Fruit fly (Drosophila melanogaster) whole organism, embryonic: ENCODE measurements around the gene Sbp2.

Source experiments
- Atf3 ChIP-seq: fragments of 200-800 bp; sonication (Bioruptor generic); optimal IDR thresholded peaks from 3 replicates; lab custom pipeline; 2016; ENCODE audit warnings: missing biosample characterization, missing genetic modification characterization
- CG11398 ChIP-seq: fragments of 200-800 bp; sonication (Bioruptor generic); optimal IDR thresholded peaks from 2 replicates; lab custom pipeline; 2016; ENCODE audit warnings: missing biosample characterization, missing genetic modification characterization
- CG11560 ChIP-seq: fragments of 200-800 bp; sonication (Bioruptor generic); IDR thresholded peaks from 3 replicates; pipeline ENCODE4 v1.3.6; 2022; ENCODE audit warnings: missing biosample characterization, missing genetic modification characterization
- CG11696 ChIP-seq: fragments of 200-800 bp; sonication (Bioruptor generic); IDR thresholded peaks from 2 replicates; pipeline ENCODE4 v1.3.6; 2022; ENCODE audit warnings: missing biosample characterization, missing genetic modification characterization
- CG12071 ChIP-seq: fragments of 200-800 bp; sonication (Bioruptor generic); optimal IDR thresholded peaks from 3 replicates; lab custom pipeline; 2018; ENCODE audit warnings: missing biosample characterization, mild to moderate bottlenecking, missing genetic modification characterization
- CG1233 ChIP-seq: fragments of 200-800 bp; sonication (Bioruptor generic); optimal IDR thresholded peaks from 4 replicates; lab custom pipeline; 2018; ENCODE audit warnings: missing biosample characterization, mild to moderate bottlenecking, missing genetic modification characterization
- CG13123 ChIP-seq: fragments of 200-800 bp; sonication (Bioruptor generic); optimal IDR thresholded peaks from 2 replicates; lab custom pipeline; 2016; ENCODE audit warnings: missing biosample characterization, missing genetic modification characterization
- CG14860 ChIP-seq: fragments of 200-800 bp; sonication (Bioruptor generic); IDR thresholded peaks from 3 replicates; pipeline ENCODE4 v1.3.6; 2022; ENCODE audit warnings: missing biosample characterization, missing genetic modification characterization; ENCODE audit not compliant: partially characterized antibody
- CG15269 ChIP-seq: fragments of 200-800 bp; sonication (Bioruptor generic); optimal IDR thresholded peaks from 2 replicates; lab custom pipeline; 2018; ENCODE audit warnings: missing biosample characterization, mild to moderate bottlenecking, missing genetic modification characterization, moderate library complexity
- CG15696 ChIP-seq: fragments of 200-800 bp; sonication (Bioruptor generic); optimal IDR thresholded peaks from 2 replicates; lab custom pipeline; 2019; ENCODE audit warnings: missing biosample characterization, mild to moderate bottlenecking, missing genetic modification characterization, moderate library complexity
- CG30020 ChIP-seq: fragments of 200-800 bp; optimal IDR thresholded peaks from 2 replicates; lab custom pipeline; 2019; ENCODE audit warnings: missing biosample characterization, mild to moderate bottlenecking, missing genetic modification characterization, moderate library complexity
- CG32772 ChIP-seq: fragments of 200-800 bp; sonication (Bioruptor generic); IDR thresholded peaks from 2 replicates; pipeline ENCODE4 v1.3.6; 2022; ENCODE audit warnings: missing biosample characterization, missing genetic modification characterization
- CG33213 ChIP-seq: fragments of 200-800 bp; sonication (Bioruptor generic); optimal IDR thresholded peaks from 3 replicates; lab custom pipeline; 2016; ENCODE audit warnings: missing biosample characterization, missing genetic modification characterization
- CG6175 ChIP-seq: fragments of 200-800 bp; sonication (Bioruptor generic); IDR thresholded peaks from 3 replicates; pipeline ENCODE4 v1.3.6; 2022; ENCODE audit warnings: missing biosample characterization, missing genetic modification characterization
- CG8765 ChIP-seq: fragments of 200-800 bp; sonication (Bioruptor generic); IDR thresholded peaks from 2 replicates; pipeline ENCODE4 v1.3.6; 2022; ENCODE audit warnings: missing biosample characterization, missing genetic modification characterization
- CG9215 ChIP-seq: fragments of 200-800 bp; sonication (Bioruptor generic); IDR thresholded peaks from 2 replicates; pipeline ENCODE4 v1.3.6; 2022; ENCODE audit warnings: missing biosample characterization, missing genetic modification characterization
- Dip3 ChIP-seq: fragments of 200-800 bp; sonication (Bioruptor generic); optimal IDR thresholded peaks from 3 replicates; lab custom pipeline; 2016; ENCODE audit warnings: missing biosample characterization, missing genetic modification characterization
- Eip74EF ChIP-seq, 2 experiments: fragments of 200-800 bp in 1 of 2; fragments of >200 bp in 1 of 2; sonication (Bioruptor generic) in 1 of 2; optimal IDR thresholded peaks; 2 replicates each; lab custom pipeline; 2017 to 2019; ENCODE audit warnings: missing biosample characterization in 2 of 2, missing genetic modification characterization in 2 of 2, mild to moderate bottlenecking in 1 of 2, moderate library complexity in 1 of 2
- Ets65A ChIP-seq: fragments of 200-800 bp; sonication (Bioruptor generic); peaks from one replicate; lab custom pipeline; 2016; ENCODE audit warnings: missing biosample characterization, missing genetic modification characterization
- Fer2 ChIP-seq: fragments of 200-800 bp; sonication (Bioruptor generic); optimal IDR thresholded peaks from 2 replicates; lab custom pipeline; 2018; ENCODE audit warnings: missing biosample characterization, mild to moderate bottlenecking, missing genetic modification characterization, moderate library complexity
- HLH3B ChIP-seq: fragments of 200-800 bp; sonication (Bioruptor generic); IDR thresholded peaks from 2 replicates; pipeline ENCODE4 v1.3.6; 2022; ENCODE audit warnings: missing biosample characterization, missing genetic modification characterization
- Jarid2 ChIP-seq: fragments of 200-800 bp; sonication (Bioruptor generic); optimal IDR thresholded peaks from 3 replicates; lab custom pipeline; 2017; ENCODE audit warnings: mild to moderate bottlenecking, missing biosample characterization, missing genetic modification reagents, missing genetic modification characterization
- NC2β ChIP-seq: fragments of 200-800 bp; sonication (Bioruptor generic); optimal IDR thresholded peaks from 2 replicates; lab custom pipeline; 2016; ENCODE audit warnings: missing biosample characterization, missing genetic modification characterization
- Neu2 ChIP-seq: fragments of 200-800 bp; sonication (Bioruptor generic); optimal IDR thresholded peaks from 3 replicates; lab custom pipeline; 2016; ENCODE audit warnings: missing biosample characterization, missing genetic modification characterization, borderline replicate concordance
- Rx ChIP-seq: fragments of 200-800 bp; sonication (Bioruptor generic); IDR thresholded peaks from 2 replicates; pipeline ENCODE4 v1.3.6; 2022; ENCODE audit warnings: missing biosample characterization, missing genetic modification characterization
- Sox100B ChIP-seq: fragments of 200-800 bp; sonication (Bioruptor generic); optimal IDR thresholded peaks from 3 replicates; lab custom pipeline; 2018; ENCODE audit warnings: missing biosample characterization, mild to moderate bottlenecking, missing genetic modification characterization
- Tbp ChIP-seq: fragments of >200 bp; optimal IDR thresholded peaks from 2 replicates; lab custom pipeline; 2018; ENCODE audit warnings: missing biosample characterization, missing genetic modification characterization
- Trl ChIP-seq, 3 experiments: fragments of >200 bp in 2 of 3; fragments of 200-800 bp in 1 of 3; sonication (Bioruptor generic) in 1 of 3; optimal IDR thresholded peaks; 2 replicates in 1 of 3; 3 replicates in 2 of 3; lab custom pipeline; 2016 to 2017; ENCODE audit warnings: missing biosample characterization in 1 of 3, missing genetic modification characterization in 1 of 3
- bbx ChIP-seq: fragments of 200-800 bp; sonication (Bioruptor generic); IDR thresholded peaks from 2 replicates; pipeline ENCODE4 v1.3.6; 2022; ENCODE audit warnings: missing biosample characterization, missing genetic modification characterization; ENCODE audit not compliant: partially characterized antibody
- bcd ChIP-seq: fragments of 200-800 bp; sonication (Bioruptor generic); optimal IDR thresholded peaks from 2 replicates; lab custom pipeline; 2017; ENCODE audit warnings: missing biosample characterization, mild to moderate bottlenecking, missing genetic modification characterization
- chif ChIP-seq, 2 experiments: fragments of 200-800 bp; sonication (Bioruptor generic); optimal IDR thresholded peaks; 3 replicates each; lab custom pipeline; 2016; ENCODE audit warnings: missing biosample characterization in 2 of 2, missing genetic modification characterization in 2 of 2
- crc ChIP-seq: fragments of 200-800 bp; sonication (Bioruptor generic); optimal IDR thresholded peaks from 2 replicates; lab custom pipeline; 2016; ENCODE audit warnings: missing biosample characterization, missing genetic modification characterization
- da ChIP-seq: fragments of 200-800 bp; sonication (Bioruptor generic); optimal IDR thresholded peaks from 2 replicates; lab custom pipeline; 2016; ENCODE audit warnings: missing biosample characterization, missing genetic modification characterization
- dysf ChIP-seq: fragments of 200-800 bp; sonication (Bioruptor generic); IDR thresholded peaks from 3 replicates; pipeline ENCODE4 v1.3.6; 2022; ENCODE audit warnings: missing biosample characterization, missing genetic modification characterization
- fd102C ChIP-seq: fragments of 200-800 bp; sonication (Bioruptor generic); optimal IDR thresholded peaks from 2 replicates; lab custom pipeline; 2018; ENCODE audit warnings: missing biosample characterization, mild to moderate bottlenecking, missing genetic modification characterization, moderate library complexity
- gce ChIP-seq: fragments of 200-800 bp; sonication (Bioruptor generic); IDR thresholded peaks from 3 replicates; pipeline ENCODE4 v1.3.6; 2022; ENCODE audit warnings: missing biosample characterization, missing genetic modification characterization
- hth ChIP-seq: fragments of >200 bp; optimal IDR thresholded peaks from 2 replicates; lab custom pipeline; 2017; ENCODE audit warnings: inconsistent platforms
- inv ChIP-seq: fragments of 200-800 bp; sonication (Bioruptor generic); IDR thresholded peaks from 2 replicates; pipeline ENCODE4 v1.3.6; 2022; ENCODE audit warnings: missing biosample characterization, missing genetic modification characterization; ENCODE audit not compliant: partially characterized antibody
- lbe ChIP-seq: fragments of 200-800 bp; sonication (Bioruptor generic); optimal IDR thresholded peaks from 2 replicates; lab custom pipeline; 2016; ENCODE audit warnings: missing biosample characterization, mild to moderate bottlenecking, missing genetic modification characterization
- lmd ChIP-seq: fragments of 200-800 bp; sonication (Bioruptor generic); IDR thresholded peaks from 2 replicates; pipeline ENCODE4 v1.3.6; 2022; ENCODE audit warnings: missing biosample characterization, missing genetic modification characterization
- nau ChIP-seq: fragments of 200-800 bp; sonication (Bioruptor generic); optimal IDR thresholded peaks from 3 replicates; lab custom pipeline; 2017; ENCODE audit warnings: missing biosample characterization, mild to moderate bottlenecking, missing genetic modification characterization, missing genetic modification reagents
- nom ChIP-seq: fragments of 200-800 bp; sonication (Bioruptor generic); optimal IDR thresholded peaks from 2 replicates; lab custom pipeline; 2017; ENCODE audit warnings: missing biosample characterization, missing genetic modification characterization, mild to moderate bottlenecking, moderate library complexity, missing genetic modification reagents
- pho ChIP-seq: fragments of 200-800 bp; sonication (Bioruptor generic); optimal IDR thresholded peaks from 2 replicates; lab custom pipeline; 2016; ENCODE audit warnings: missing biosample characterization, missing genetic modification characterization
- phol ChIP-seq: fragments of 200-800 bp; sonication (Bioruptor generic); optimal IDR thresholded peaks from 3 replicates; lab custom pipeline; 2018; ENCODE audit warnings: missing biosample characterization, mild to moderate bottlenecking, missing genetic modification characterization, moderate library complexity
- rib ChIP-seq: fragments of 200-800 bp; sonication (Bioruptor generic); IDR thresholded peaks from 2 replicates; pipeline ENCODE4 v1.3.6; 2022; ENCODE audit warnings: missing biosample characterization, missing genetic modification characterization
- schlank ChIP-seq: fragments of 200-800 bp; sonication (Bioruptor generic); optimal IDR thresholded peaks from 2 replicates; lab custom pipeline; 2018; ENCODE audit warnings: missing biosample characterization, mild to moderate bottlenecking, missing genetic modification characterization
- sob ChIP-seq: fragments of 200-800 bp; sonication (Bioruptor generic); IDR thresholded peaks from 2 replicates; pipeline ENCODE4 v1.3.6; 2022; ENCODE audit warnings: missing biosample characterization, missing genetic modification characterization
- sr ChIP-seq: fragments of 200-800 bp; sonication (Bioruptor generic); IDR thresholded peaks from 3 replicates; pipeline ENCODE4 v1.3.6; 2022; ENCODE audit warnings: missing biosample characterization, missing genetic modification characterization
- stc ChIP-seq: fragments of 200-800 bp; sonication (Bioruptor generic); IDR thresholded peaks from 2 replicates; pipeline ENCODE4 v1.3.6; 2022; ENCODE audit warnings: missing biosample characterization, missing genetic modification characterization
- tx ChIP-seq: fragments of 200-800 bp; sonication (Bioruptor generic); optimal IDR thresholded peaks from 2 replicates; lab custom pipeline; 2016; ENCODE audit warnings: missing biosample characterization, missing genetic modification characterization
- wdn ChIP-seq: fragments of 200-800 bp; sonication (Bioruptor generic); IDR thresholded peaks from 2 replicates; pipeline ENCODE4 v1.3.6; 2022; ENCODE audit warnings: missing biosample characterization, missing genetic modification characterization
- wek ChIP-seq: fragments of 200-800 bp; sonication (Bioruptor generic); optimal IDR thresholded peaks from 3 replicates; lab custom pipeline; 2018; ENCODE audit warnings: missing biosample characterization, mild to moderate bottlenecking, missing genetic modification characterization, moderate library complexity

Gene Sbp2

dm6 chr3L:8338921-8339320, 35.0 kb downstream of the Sbp2 start, which contains the start of gene Pex2 (continued):
- TF ChIP-seq CG14860 (GFP tag; lab: Robert Waterston, UW) (no peak), fd102C (GFP tag; lab: Kevin White, UChicago) (no peak), Ets65A (GFP tag; lab: Kevin White, UChicago) (no peak), CG30020 (no peak), Atf3 (GFP tag; lab: Kevin White, UChicago) (no peak), chif (GFP tag; optimal IDR thresholded peaks at IDR 0.05; lab: Kevin White, UChicago) (no peak), CG32772 (GFP tag; lab: Robert Waterston, UW) (no peak), bbx (GFP tag; lab: Robert Waterston, UW) (peak; percentile 48; the same call in 1 of the 2 replicates), crc (GFP tag; lab: Kevin White, UChicago) (peak; percentile 27), Eip74EF (GFP tag; optimal IDR thresholded peaks at IDR 0.05; lab: Kevin White, UChicago) (no peak), CG11696 (GFP tag; lab: Robert Waterston, UW) (no peak), CG6175 (GFP tag; lab: Robert Waterston, UW) (no peak), nau (GFP tag; lab: Kevin White, UChicago) (no peak), CG11398 (GFP tag; lab: Kevin White, UChicago) (no peak), rib (GFP tag; lab: Robert Waterston, UW) (no peak), CG15269 (tag; lab: Kevin White, UChicago) (no peak), CG12071 (no peak), dysf (GFP tag; lab: Robert Waterston, UW) (no peak), hth (lab: Kevin White, UChicago) (no peak), Neu2 (GFP tag; lab: Kevin White, UChicago) (no peak), stc (GFP tag; lab: Robert Waterston, UW) (no peak), Trl (optimal IDR thresholded peaks at IDR 0.05; lab: Kevin White, UChicago) (no peak), Trl (GFP tag; optimal IDR thresholded peaks at IDR 0.05; lab: Kevin White, UChicago) (no peak), CG1233 (no peak), sob (peak; percentile 8; the same call in 1 of the 2 replicates), CG33213 (GFP tag; lab: Kevin White, UChicago) (peak; percentile 13), nom (GFP tag; lab: Kevin White, UChicago) (no peak), NC2β (GFP tag; lab: Kevin White, UChicago) (no peak), phol (tag; lab: Kevin White, UChicago) (peak; percentile 91), Sox100B (GFP tag; lab: Kevin White, UChicago) (peak; percentile 5), schlank (tag; lab: Kevin White, UChicago) (no peak), gce (no peak), inv (GFP tag; lab: Robert Waterston, UW) (no peak), Rx (no peak), Fer2 (no peak), lmd (GFP tag; lab: Robert Waterston, UW) (no peak), wdn (no peak), CG8765 (GFP tag; lab: Robert Waterston, UW) (no peak), Jarid2 (GFP tag; lab: Kevin White, UChicago) (no peak), HLH3B (GFP tag; lab: Robert Waterston, UW) (no peak), tx (no peak), wek (no peak), CG9215 (GFP tag; lab: Robert Waterston, UW) (no peak), Dip3 (GFP tag; lab: Kevin White, UChicago) (no peak), pho (GFP tag; lab: Kevin White, UChicago) (no peak), CG13123 (GFP tag; lab: Kevin White, UChicago) (no peak), da (no peak), Tbp (GFP tag; lab: Kevin White, UChicago) (no peak), bcd (GFP tag; lab: Kevin White, UChicago) (no peak), CG15696 (tag; lab: Kevin White, UChicago) (no peak), CG11560 (no peak), sr (GFP tag; lab: Robert Waterston, UW) (no peak), lbe (GFP tag; lab: Kevin White, UChicago) (peak; percentile 41)
